Worm (Caenorhabditis elegans) whole organism, L2 larva: Measurements from ENCODE around the gene toca-1.
A peak's percentile ranks its signal among the peaks of the same experiment; 100 is the strongest.

Source experiments
- C34F6.9 ChIP-seq: fragments of 150-350 bp; optimal IDR thresholded peaks from 2 replicates; lab custom pipeline; 2014; ENCODE audit warnings: missing biosample characterization, missing genetic modification characterization
- F13H6.1 ChIP-seq: sonication (generic microtip); optimal IDR thresholded peaks from 2 replicates; lab custom pipeline; 2016; ENCODE audit warnings: missing genetic modification characterization, missing compliant biosample characterization
- Y55F3AM.14 ChIP-seq: fragments of 200-800 bp; sonication (Bioruptor generic); optimal IDR thresholded peaks from 2 replicates; lab custom pipeline; 2018; ENCODE audit warnings: mild to moderate bottlenecking, missing genetic modification characterization, missing compliant biosample characterization
- ZK546.5 ChIP-seq: sonication (generic microtip); optimal IDR thresholded peaks from 2 replicates; lab custom pipeline; 2017; ENCODE audit warnings: missing biosample characterization, missing genetic modification characterization
- aly-2 ChIP-seq: fragments of 150-350 bp; optimal IDR thresholded peaks from 2 replicates; lab custom pipeline; 2014; ENCODE audit warnings: missing biosample characterization, missing genetic modification characterization
- ama-1 ChIP-seq: fragments of 150-350 bp; optimal IDR thresholded peaks from 2 replicates; lab custom pipeline; 2018; ENCODE audit warnings: inconsistent platforms
- blmp-1 ChIP-seq: sonication (generic microtip); optimal IDR thresholded peaks from 2 replicates; lab custom pipeline; 2017; ENCODE audit warnings: missing genetic modification characterization, mild to moderate bottlenecking, missing compliant biosample characterization, antibody characterized with exemption, moderate library complexity; ENCODE audit not compliant: insufficient read depth
- ceh-16 ChIP-seq: fragments of 150-350 bp; optimal IDR thresholded peaks from 2 replicates; lab custom pipeline; 2014; ENCODE audit warnings: missing biosample characterization, missing genetic modification characterization
- ceh-82 ChIP-seq: fragments of 150-350 bp; optimal IDR thresholded peaks from 2 replicates; lab custom pipeline; 2014; ENCODE audit warnings: missing biosample characterization, missing genetic modification characterization
- dmd-4 ChIP-seq: sonication (generic microtip); optimal IDR thresholded peaks from 2 replicates; lab custom pipeline; 2017; ENCODE audit warnings: missing biosample characterization, missing genetic modification characterization
- egl-27 ChIP-seq: sonication (generic microtip); optimal IDR thresholded peaks from 3 replicates; lab custom pipeline; 2017; ENCODE audit warnings: missing biosample characterization, missing genetic modification reagents, missing genetic modification characterization
- elt-1 ChIP-seq: fragments of 150-350 bp; optimal IDR thresholded peaks from 2 replicates; lab custom pipeline; 2014; ENCODE audit warnings: missing biosample characterization, missing genetic modification characterization
- elt-3 ChIP-seq: sonication (generic microtip); optimal IDR thresholded peaks from 2 replicates; lab custom pipeline; 2017; ENCODE audit warnings: missing biosample characterization, missing genetic modification characterization
- fos-1 ChIP-seq: fragments of 150-350 bp; optimal IDR thresholded peaks from 2 replicates; lab custom pipeline; 2014; ENCODE audit warnings: missing biosample characterization, missing genetic modification characterization
- gmeb-1 ChIP-seq: fragments of 150-350 bp; optimal IDR thresholded peaks from 2 replicates; lab custom pipeline; 2014; ENCODE audit warnings: missing biosample characterization, missing genetic modification characterization
- lin-11 ChIP-seq: fragments of 150-350 bp; sonication (generic microtip); optimal IDR thresholded peaks from 2 replicates; lab custom pipeline; 2014; ENCODE audit warnings: missing biosample characterization, missing genetic modification characterization, inconsistent platforms, mixed read lengths
- lin-13 ChIP-seq: fragments of 150-350 bp; optimal IDR thresholded peaks from 2 replicates; lab custom pipeline; 2014; ENCODE audit warnings: missing biosample characterization, missing genetic modification reagents, missing genetic modification characterization
- lin-39 ChIP-seq: fragments of 150-350 bp; optimal IDR thresholded peaks from 2 replicates; lab custom pipeline; 2014; ENCODE audit warnings: missing biosample characterization, missing genetic modification reagents, missing genetic modification characterization
- lsy-2 ChIP-seq, 2 experiments: fragments of 150-350 bp in 1 of 2; sonication (generic microtip) in 1 of 2; optimal IDR thresholded peaks; 2 replicates each; lab custom pipeline; 2014 to 2017; ENCODE audit warnings: missing biosample characterization in 2 of 2, missing genetic modification characterization in 2 of 2
- mdl-1 ChIP-seq, 2 experiments: fragments of 150-350 bp in 1 of 2; sonication (generic microtip) in 1 of 2; optimal IDR thresholded peaks; 2 replicates each; lab custom pipeline; 2017; ENCODE audit warnings: missing biosample characterization in 2 of 2, missing genetic modification characterization in 2 of 2
- nhr-10 ChIP-seq: sonication (generic microtip); optimal IDR thresholded peaks from 2 replicates; lab custom pipeline; 2017; ENCODE audit warnings: missing biosample characterization, missing genetic modification characterization
- nhr-11 ChIP-seq: fragments of 150-350 bp; optimal IDR thresholded peaks from 2 replicates; lab custom pipeline; 2014; ENCODE audit warnings: missing biosample characterization, missing genetic modification characterization
- nhr-12 ChIP-seq: fragments of 150-350 bp; optimal IDR thresholded peaks from 2 replicates; lab custom pipeline; 2014; ENCODE audit warnings: missing biosample characterization, missing genetic modification characterization
- nhr-129 ChIP-seq: fragments of 150-350 bp; optimal IDR thresholded peaks from 2 replicates; lab custom pipeline; 2014; ENCODE audit warnings: missing biosample characterization, missing genetic modification characterization
- nhr-23 ChIP-seq: fragments of 150-350 bp; optimal IDR thresholded peaks from 2 replicates; lab custom pipeline; 2014; ENCODE audit warnings: missing biosample characterization, missing genetic modification reagents, missing genetic modification characterization
- nhr-237 ChIP-seq: fragments of 150-350 bp; optimal IDR thresholded peaks from 2 replicates; lab custom pipeline; 2014; ENCODE audit warnings: missing biosample characterization, missing genetic modification characterization
- nhr-25 ChIP-seq: fragments of 150-350 bp; sonication (generic microtip); optimal IDR thresholded peaks from 3 replicates; lab custom pipeline; 2014; ENCODE audit warnings: missing biosample characterization, missing genetic modification characterization
- nhr-6 ChIP-seq: fragments of 150-350 bp; optimal IDR thresholded peaks from 2 replicates; lab custom pipeline; 2014; ENCODE audit warnings: missing biosample characterization, missing genetic modification characterization
- nhr-77 ChIP-seq: fragments of 150-350 bp; optimal IDR thresholded peaks from 2 replicates; lab custom pipeline; 2014; ENCODE audit warnings: missing biosample characterization, missing genetic modification characterization
- sem-4 ChIP-seq: fragments of 150-350 bp; optimal IDR thresholded peaks from 2 replicates; lab custom pipeline; 2014; ENCODE audit warnings: missing biosample characterization, missing genetic modification reagents, missing genetic modification characterization
- sma-3 ChIP-seq: sonication (generic microtip); optimal IDR thresholded peaks from 2 replicates; lab custom pipeline; 2016; ENCODE audit warnings: missing genetic modification reagents, missing genetic modification characterization, missing compliant biosample characterization
- sma-9 ChIP-seq, 2 experiments: fragments of 150-350 bp in 1 of 2; sonication (generic microtip) in 1 of 2; optimal IDR thresholded peaks; 2 replicates each; lab custom pipeline; 2014 to 2016; ENCODE audit warnings: missing genetic modification characterization in 2 of 2, mild to moderate bottlenecking in 1 of 2, missing biosample characterization in 1 of 2, missing compliant biosample characterization in 1 of 2, missing genetic modification reagents in 1 of 2, moderate library complexity in 1 of 2
- snpc-4 ChIP-seq: fragments of 150-350 bp; optimal IDR thresholded peaks from 2 replicates; lab custom pipeline; 2014; ENCODE audit warnings: missing biosample characterization, missing genetic modification characterization
- unc-55 ChIP-seq: fragments of 150-350 bp; sonication (generic microtip); optimal IDR thresholded peaks from 3 replicates; lab custom pipeline; 2014; ENCODE audit warnings: missing biosample characterization, missing genetic modification reagents, missing genetic modification characterization
- unc-62 ChIP-seq: fragments of 150-350 bp; optimal IDR thresholded peaks from 2 replicates; lab custom pipeline; 2014; ENCODE audit warnings: missing biosample characterization, missing genetic modification reagents, missing genetic modification characterization
- zag-1 ChIP-seq: fragments of 150-350 bp; optimal IDR thresholded peaks from 2 replicates; lab custom pipeline; 2014; ENCODE audit warnings: missing biosample characterization, missing genetic modification characterization
- ztf-1 ChIP-seq: fragments of 200-800 bp; sonication (Bioruptor generic); conservative IDR thresholded peaks from 2 replicates; pipeline ENCODE4 v1.3.6; 2022; ENCODE audit warnings: missing genetic modification characterization, missing compliant biosample characterization
- ztf-11 ChIP-seq: sonication (generic microtip); optimal IDR thresholded peaks from 2 replicates; lab custom pipeline; 2017; ENCODE audit warnings: missing biosample characterization, missing genetic modification characterization

Gene toca-1

DNA sequence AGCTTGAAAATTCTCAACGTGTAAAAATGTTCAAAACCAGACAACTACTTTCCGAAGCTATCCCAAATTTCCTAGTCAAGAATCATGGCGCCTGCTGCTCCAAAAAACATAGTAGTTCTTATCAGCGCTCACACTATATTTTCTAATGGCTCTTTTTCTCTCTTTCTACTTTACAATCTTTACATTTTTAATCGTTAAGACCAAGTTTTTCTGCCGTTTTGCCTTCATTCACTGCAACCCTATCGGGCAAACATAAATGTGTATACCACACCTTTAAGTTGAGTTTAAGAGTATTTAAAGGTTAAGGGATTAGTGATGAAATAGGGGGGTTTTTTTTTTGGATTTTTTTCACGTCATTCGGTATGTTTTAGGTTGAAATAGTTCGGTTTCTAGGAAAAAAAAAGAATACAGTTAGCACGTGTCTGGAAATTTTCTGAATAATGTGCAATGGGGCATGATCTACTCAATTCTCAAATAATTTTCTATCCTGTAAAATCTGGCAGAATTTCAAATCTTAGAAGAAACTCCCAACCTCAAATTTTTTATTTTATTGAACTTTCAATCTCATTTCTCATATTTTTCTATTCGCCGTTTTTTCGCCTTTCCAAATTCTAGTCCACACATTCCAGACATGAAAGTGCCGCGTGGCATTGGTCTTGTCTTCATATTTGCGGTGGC lies 25.7 kb upstream of the toca-1 start, which contains the start of gene K06A9.1:
Gene K06A9.1 (plus strand): TSS at position 628 of the 678 bp plus-strand sequence.
- TF ChIP-seq sma-9 (GFP tag; optimal IDR thresholded peaks at IDR 0.05; lab: Kevin White, UChicago) (peak; percentile 21), sma-9 (tag; optimal IDR thresholded peaks at IDR 0.05; lab: Kevin White, UChicago) (no peak), lin-13 (GFP tag; lab: Kevin White, UChicago) (no peak), lin-39 (tag; lab: Kevin White, UChicago) (no peak), nhr-129 (tag; lab: Kevin White, UChicago) (no peak), sem-4 (tag; lab: Kevin White, UChicago) (no peak), fos-1 (tag; lab: Kevin White, UChicago) (peak; percentile 55), ceh-16 (tag; lab: Kevin White, UChicago) (no peak), nhr-10 (tag; lab: Kevin White, UChicago) (no peak), zag-1 (tag; lab: Kevin White, UChicago) (no peak), ama-1 (no peak), unc-62 (no peak), nhr-237 (tag; lab: Kevin White, UChicago) (no peak), unc-55 (no peak), elt-3 (tag; lab: Kevin White, UChicago) (no peak), nhr-25 (tag; lab: Kevin White, UChicago) (no peak)
- TF ChIP-seq, all 48 proteins: peak for 2

DNA sequence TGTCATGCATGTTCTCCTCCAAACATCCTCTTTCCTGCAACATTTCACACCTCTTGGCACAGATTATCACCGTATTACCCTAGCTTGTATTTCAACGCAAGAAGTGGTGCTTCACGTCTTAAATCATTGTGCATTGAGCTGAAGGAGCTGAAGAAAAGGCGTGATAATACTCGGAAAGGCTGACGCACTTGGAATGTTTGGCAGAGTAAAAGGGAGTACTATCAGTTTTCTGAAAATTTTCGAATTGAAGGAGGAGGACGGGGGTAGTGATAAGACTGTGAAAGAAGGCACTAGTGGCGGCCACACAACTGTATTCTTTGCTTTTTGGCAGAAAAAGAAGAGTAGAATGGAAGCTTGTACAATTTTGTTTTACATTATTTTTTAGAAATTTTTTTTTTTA lies 22.1 kb upstream of the toca-1 start:
- TF ChIP-seq F13H6.1 (no peak), lin-11 (tag; lab: Kevin White, UChicago) (no peak), Y55F3AM.14 (GFP tag; lab: Kevin White, UChicago) (no peak), elt-1 (tag; lab: Kevin White, UChicago) (no peak), lsy-2 (tag; optimal IDR thresholded peaks at IDR 0.05; lab: Kevin White, UChicago) (no peak), fos-1 (tag; lab: Kevin White, UChicago) (peak; percentile 68)

DNA sequence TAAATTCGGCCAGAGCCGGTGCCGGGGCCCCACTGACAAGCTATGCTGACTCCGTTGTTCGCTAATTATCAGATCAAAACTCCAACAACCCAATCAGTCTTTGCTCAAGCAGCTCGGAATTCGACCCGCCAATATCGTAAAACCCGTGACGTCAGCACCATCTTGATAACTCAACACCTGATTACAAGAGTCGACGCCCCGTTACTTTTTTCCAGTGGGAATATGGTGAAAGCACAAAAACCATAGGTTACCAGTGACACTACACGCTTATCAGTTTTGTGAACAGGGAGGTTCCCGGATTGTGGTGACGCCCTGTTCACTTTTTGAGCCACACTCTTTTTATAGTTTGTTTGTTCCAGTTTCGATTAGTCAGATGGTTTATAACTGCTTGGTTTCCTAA lies 19.8 kb upstream of the toca-1 start:
- TF ChIP-seq mdl-1 (tag; optimal IDR thresholded peaks at IDR 0.05; lab: Kevin White, UChicago) (no peak), nhr-23 (tag; lab: Kevin White, UChicago) (no peak), fos-1 (tag; lab: Kevin White, UChicago) (peak; percentile 59), egl-27 (no peak), nhr-129 (tag; lab: Kevin White, UChicago) (no peak), sem-4 (tag; lab: Kevin White, UChicago) (no peak), sma-9 (GFP tag; optimal IDR thresholded peaks at IDR 0.05; lab: Kevin White, UChicago) (peak; percentile 51), sma-9 (tag; optimal IDR thresholded peaks at IDR 0.05; lab: Kevin White, UChicago) (no peak)

DNA sequence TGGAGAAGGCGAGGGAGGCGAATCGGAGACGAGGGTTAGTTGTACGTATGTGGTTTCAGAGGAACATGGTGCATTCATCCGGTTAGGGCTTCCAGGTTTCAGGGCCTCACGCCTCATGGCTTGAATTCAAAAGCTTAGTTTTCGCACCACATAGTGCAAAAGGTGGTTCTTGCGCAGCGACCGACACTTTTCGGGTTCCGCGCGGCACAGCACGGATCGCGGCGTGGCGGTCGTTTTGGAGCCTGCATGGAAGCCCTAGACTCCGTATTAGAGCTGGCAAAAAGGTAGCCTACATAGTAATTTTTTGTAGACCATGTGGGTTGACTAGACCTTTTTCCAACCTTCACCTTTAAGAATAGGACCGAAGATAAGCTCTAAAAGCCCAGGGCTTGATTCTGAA lies 17.5 kb upstream of the toca-1 start:
- TF ChIP-seq sma-9 (GFP tag; optimal IDR thresholded peaks at IDR 0.05; lab: Kevin White, UChicago), result no peak
- TF ChIP-seq sma-9 (tag; optimal IDR thresholded peaks at IDR 0.05; lab: Kevin White, UChicago), result no peak
- TF ChIP-seq sma-3 (GFP tag; lab: Kevin White, UChicago), result no peak
- no peak for TF ChIP-seq gmeb-1 (tag; lab: Kevin White, UChicago)
- TF ChIP-seq fos-1 (tag; lab: Kevin White, UChicago), result no peak
- TF ChIP-seq nhr-237 (tag; lab: Kevin White, UChicago), result no peak
- no peak for TF ChIP-seq egl-27
- TF ChIP-seq mdl-1 (tag; optimal IDR thresholded peaks at IDR 0.05; lab: Kevin White, UChicago), result no peak
- TF ChIP-seq ztf-11, result no peak
- TF ChIP-seq ceh-16 (tag; lab: Kevin White, UChicago), result no peak
- TF ChIP-seq blmp-1 (tag; lab: Kevin White, UChicago), result no peak
- TF ChIP-seq nhr-6 (tag; lab: Kevin White, UChicago), result no peak
- no peak for TF ChIP-seq nhr-11 (tag; lab: Kevin White, UChicago)
- TF ChIP-seq ztf-1, result no peak
- no peak for TF ChIP-seq lin-11 (tag; lab: Kevin White, UChicago)

DNA sequence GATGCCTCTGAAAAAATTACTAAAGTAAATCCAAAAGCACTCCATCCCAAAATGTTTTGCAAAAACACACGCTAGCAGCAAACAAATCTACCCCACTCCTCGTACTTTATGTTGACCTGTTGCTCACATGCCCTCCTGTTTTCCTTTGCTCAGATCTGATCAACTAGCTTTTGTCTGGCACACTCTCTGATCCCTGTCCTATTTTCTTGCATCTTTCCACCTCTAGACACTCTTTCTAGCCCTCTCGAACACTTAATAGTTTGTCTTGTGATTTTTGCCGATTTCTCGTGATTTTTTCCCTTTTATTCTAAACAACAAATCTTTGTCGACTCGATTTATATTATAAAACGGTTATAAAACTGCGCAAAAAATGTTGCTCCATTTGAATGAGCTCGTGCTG lies 14.9 kb upstream of the toca-1 start, which contains the start of gene K06A9.2:
Gene K06A9.2 (plus strand): TSS at position 229 of the 400 bp plus-strand sequence.
- TF ChIP-seq elt-3 (tag; lab: Kevin White, UChicago) (no peak), blmp-1 (tag; lab: Kevin White, UChicago) (no peak), ceh-16 (tag; lab: Kevin White, UChicago) (no peak), nhr-129 (tag; lab: Kevin White, UChicago) (peak; percentile 72), mdl-1 (tag; optimal IDR thresholded peaks at IDR 0.05; lab: Kevin White, UChicago) (no peak), nhr-25 (tag; lab: Kevin White, UChicago) (no peak), sem-4 (tag; lab: Kevin White, UChicago) (no peak), zag-1 (tag; lab: Kevin White, UChicago) (no peak), nhr-11 (tag; lab: Kevin White, UChicago) (no peak), Y55F3AM.14 (GFP tag; lab: Kevin White, UChicago) (no peak), nhr-6 (tag; lab: Kevin White, UChicago) (no peak), lin-13 (GFP tag; lab: Kevin White, UChicago) (no peak), nhr-12 (no peak), snpc-4 (no peak), nhr-237 (tag; lab: Kevin White, UChicago) (no peak), C34F6.9 (peak; percentile 48), dmd-4 (tag; lab: Kevin White, UChicago) (no peak), ama-1 (no peak), fos-1 (tag; lab: Kevin White, UChicago) (no peak), unc-55 (no peak), lsy-2 (tag; optimal IDR thresholded peaks at IDR 0.05; lab: Kevin White, UChicago) (peak in 1 of 2 experiments; percentile 30), ztf-11 (no peak), ZK546.5 (tag; lab: Kevin White, UChicago) (no peak), lin-39 (tag; lab: Kevin White, UChicago) (no peak), aly-2 (tag; lab: Kevin White, UChicago) (no peak), nhr-77 (tag; lab: Kevin White, UChicago) (no peak), ceh-82 (tag; lab: Kevin White, UChicago) (no peak)
